Fruit fly (Drosophila melanogaster) whole organism: Measurements from ENCODE around the gene NimC4.

ENCODE experiments used
- CG8478 ChIP-seq: fragments of >200 bp; optimal IDR thresholded peaks from 2 replicates; lab custom pipeline; 2018; ENCODE audit warnings: inconsistent platforms
- EcR ChIP-seq, 2 experiments: fragments of >200 bp; optimal IDR thresholded peaks; 2 replicates each; lab custom pipeline; 2017; ENCODE audit warnings: missing biosample characterization in 2 of 2, missing genetic modification characterization in 2 of 2, missing genetic modification reagents in 2 of 2
- pan ChIP-seq: fragments of >200 bp; optimal IDR thresholded peaks from 2 replicates; lab custom pipeline; 2017
- psq ChIP-seq: fragments of >200 bp; optimal IDR thresholded peaks from 2 replicates; lab custom pipeline; 2017
- usp ChIP-seq: fragments of >200 bp; optimal IDR thresholded peaks from 2 replicates; lab custom pipeline; 2017; ENCODE audit warnings: missing biosample characterization, missing genetic modification characterization, mixed read lengths

- TF ChIP-seq EcR (GFP tag; optimal IDR thresholded peaks at IDR 0.05; lab: Kevin White, UChicago) (no peak), usp (no peak), pan (lab: Kevin White, UChicago) (no peak), psq (lab: Kevin White, UChicago) (no peak), CG8478 (no peak)
Observed at dm6 chr2L:14021646-14022129, 25.7 kb upstream of the NimC4 start.
